Worm (Caenorhabditis elegans) whole organism, young adult: Measurements from ENCODE around the gene ZK418.5.

Source experiments
- B0336.3 ChIP-seq: fragments of 200-800 bp; sonication (Bioruptor generic); IDR thresholded peaks from 2 replicates; pipeline ENCODE4 v1.3.6; 2022; ENCODE audit warnings: missing genetic modification characterization, missing compliant biosample characterization
- C06A6.2 ChIP-seq: fragments of 200-800 bp; sonication (Bioruptor generic); conservative IDR thresholded peaks from 2 replicates; pipeline ENCODE4 v1.3.6; 2022; ENCODE audit warnings: missing genetic modification characterization, missing compliant biosample characterization
- D2030.7 ChIP-seq: fragments of 200-800 bp; sonication (Bioruptor generic); IDR thresholded peaks from 2 replicates; pipeline ENCODE4 v1.3.6; 2022; ENCODE audit warnings: missing genetic modification reagents, missing genetic modification characterization, missing compliant biosample characterization
- F37B4.10 ChIP-seq: fragments of 200-800 bp; sonication (Bioruptor generic); IDR thresholded peaks from 2 replicates; pipeline ENCODE4 v1.3.6; 2022; ENCODE audit warnings: missing genetic modification characterization, missing compliant biosample characterization
- F39B2.1 ChIP-seq: fragments of 200-800 bp; sonication (Bioruptor generic); IDR thresholded peaks from 2 replicates; pipeline ENCODE4 v1.3.6; 2022; ENCODE audit warnings: missing genetic modification reagents, missing genetic modification characterization, missing compliant biosample characterization
- F49E8.2 ChIP-seq: sonication (generic microtip); optimal IDR thresholded peaks from 3 replicates; lab custom pipeline; 2017; ENCODE audit warnings: missing genetic modification characterization, mild to moderate bottlenecking, missing compliant biosample characterization, antibody characterized with exemption, moderate library complexity; ENCODE audit not compliant: insufficient read depth
- F57C9.4 ChIP-seq: sonication (generic microtip); optimal IDR thresholded peaks from 2 replicates; lab custom pipeline; 2017; ENCODE audit warnings: mild to moderate bottlenecking, missing genetic modification characterization, missing compliant biosample characterization
- Y53F4B.3 ChIP-seq: fragments of 200-800 bp; sonication (Bioruptor generic); IDR thresholded peaks from 2 replicates; pipeline ENCODE4 v1.3.6; 2022; ENCODE audit warnings: missing genetic modification reagents, missing genetic modification characterization, missing compliant biosample characterization
- Y56A3A.18 ChIP-seq: fragments of 200-800 bp; sonication (Bioruptor generic); IDR thresholded peaks from 2 replicates; pipeline ENCODE4 v1.3.6; 2022; ENCODE audit warnings: missing genetic modification reagents, missing genetic modification characterization, missing compliant biosample characterization
- Y67H2A.10 ChIP-seq: fragments of 200-800 bp; sonication (Bioruptor generic); conservative IDR thresholded peaks from 2 replicates; pipeline ENCODE4 v1.3.6; 2022; ENCODE audit warnings: missing genetic modification reagents, missing genetic modification characterization, missing compliant biosample characterization
- ZK185.1 ChIP-seq: sonication (generic microtip); optimal IDR thresholded peaks from 2 replicates; lab custom pipeline; 2016; ENCODE audit warnings: mild to moderate bottlenecking, missing genetic modification characterization, missing compliant biosample characterization; ENCODE audit not compliant: poor library complexity, severe bottlenecking
- ama-1 ChIP-seq, 3 experiments: fragments of 150-350 bp in 1 of 3; sonication (generic microtip) in 2 of 3; optimal IDR thresholded peaks; 2 replicates each; lab custom pipeline; 2014 to 2018; ENCODE audit warnings: missing biosample characterization in 2 of 3, missing genetic modification characterization in 2 of 3, missing genetic modification reagents in 2 of 3
- atf-7 ChIP-seq: sonication (generic microtip); optimal IDR thresholded peaks from 2 replicates; lab custom pipeline; 2017; ENCODE audit warnings: mild to moderate bottlenecking, missing genetic modification characterization, missing compliant biosample characterization
- athp-1 ChIP-seq: sonication (generic microtip); optimal IDR thresholded peaks from 2 replicates; lab custom pipeline; 2017; ENCODE audit warnings: mild to moderate bottlenecking, missing genetic modification characterization, missing compliant biosample characterization
- attf-5 ChIP-seq: fragments of 200-800 bp; sonication (Bioruptor generic); optimal IDR thresholded peaks from 2 replicates; lab custom pipeline; 2018; ENCODE audit warnings: mild to moderate bottlenecking, missing genetic modification characterization, missing compliant biosample characterization
- bed-1 ChIP-seq: fragments of 200-800 bp; sonication (Bioruptor generic); IDR thresholded peaks from 2 replicates; pipeline ENCODE4 v1.3.6; 2022; ENCODE audit warnings: missing genetic modification reagents, missing genetic modification characterization, missing compliant biosample characterization
- cebp-1 ChIP-seq, 2 experiments: fragments of 200-800 bp in 1 of 2; sonication (Bioruptor generic) in 1 of 2; sonication (generic microtip) in 1 of 2; IDR thresholded peaks in 1 of 2; optimal IDR thresholded peaks in 1 of 2; 2 replicates each; pipeline versions ENCODE4 v1.3.6 to Lab custom; 2017 to 2022; ENCODE audit warnings: missing compliant biosample characterization in 2 of 2, missing genetic modification characterization in 2 of 2, mild to moderate bottlenecking in 1 of 2, missing genetic modification reagents in 1 of 2, moderate library complexity in 1 of 2
- ceh-91 ChIP-seq: fragments of 200-800 bp; sonication (Bioruptor generic); IDR thresholded peaks from 2 replicates; pipeline ENCODE4 v1.3.6; 2022; ENCODE audit warnings: missing genetic modification reagents, missing genetic modification characterization, missing compliant biosample characterization
- dox-1 ChIP-seq: fragments of 200-800 bp; sonication (Bioruptor generic); IDR thresholded peaks from 2 replicates; pipeline ENCODE4 v1.3.6; 2022; ENCODE audit warnings: missing genetic modification reagents, missing genetic modification characterization, missing compliant biosample characterization
- dpl-1 ChIP-seq: fragments of 150-350 bp; optimal IDR thresholded peaks from 2 replicates; lab custom pipeline; 2014; ENCODE audit warnings: missing biosample characterization, missing genetic modification reagents, missing genetic modification characterization
- egrh-3 ChIP-seq: fragments of 200-800 bp; sonication (Bioruptor generic); IDR thresholded peaks from 2 replicates; pipeline ENCODE4 v1.3.6; 2022; ENCODE audit warnings: missing genetic modification reagents, missing genetic modification characterization, missing compliant biosample characterization
- hlh-12 ChIP-seq: sonication (generic microtip); optimal IDR thresholded peaks from 2 replicates; lab custom pipeline; 2016; ENCODE audit warnings: missing genetic modification characterization, missing compliant biosample characterization
- hmg-1.2 ChIP-seq: fragments of 200-800 bp; sonication (Bioruptor generic); IDR thresholded peaks from 2 replicates; pipeline ENCODE4 v1.3.6; 2022; ENCODE audit warnings: missing genetic modification reagents, missing genetic modification characterization, missing compliant biosample characterization
- mcd-1 ChIP-seq: fragments of 200-800 bp; sonication (Bioruptor generic); IDR thresholded peaks from 2 replicates; pipeline ENCODE4 v1.3.6; 2022; ENCODE audit warnings: missing genetic modification reagents, missing genetic modification characterization, missing compliant biosample characterization
- mxl-1 ChIP-seq: sonication (generic microtip); optimal IDR thresholded peaks from 2 replicates; lab custom pipeline; 2016; ENCODE audit warnings: missing genetic modification characterization, missing compliant biosample characterization
- nhr-179 ChIP-seq: sonication (generic microtip); optimal IDR thresholded peaks from 2 replicates; lab custom pipeline; 2016; ENCODE audit warnings: mild to moderate bottlenecking, missing genetic modification characterization, missing compliant biosample characterization
- nhr-80 ChIP-seq: sonication (generic microtip); optimal IDR thresholded peaks from 2 replicates; lab custom pipeline; 2016; ENCODE audit warnings: missing genetic modification characterization, missing compliant biosample characterization
- rcor-1 ChIP-seq: fragments of 200-800 bp; sonication (Bioruptor generic); IDR thresholded peaks from 2 replicates; pipeline ENCODE4 v1.3.6; 2022; ENCODE audit warnings: missing genetic modification reagents, missing genetic modification characterization, missing compliant biosample characterization
- rec-8 ChIP-seq, 2 experiments: sonication (generic microtip); optimal IDR thresholded peaks; 2 replicates each; lab custom pipeline; 2016; ENCODE audit warnings: mild to moderate bottlenecking in 2 of 2, missing genetic modification characterization in 2 of 2, missing genetic modification reagents in 2 of 2, missing genotype in 2 of 2, missing biosample characterization in 1 of 2, missing compliant biosample characterization in 1 of 2, moderate library complexity in 1 of 2
- sea-2 ChIP-seq: fragments of 200-800 bp; sonication (Bioruptor generic); IDR thresholded peaks from 2 replicates; pipeline ENCODE4 v1.3.6; 2022; ENCODE audit warnings: missing genetic modification characterization, missing compliant biosample characterization
- snpc-1.3 ChIP-seq: sonication (generic microtip); optimal IDR thresholded peaks from 2 replicates; lab custom pipeline; 2017; ENCODE audit warnings: missing genetic modification characterization, mild to moderate bottlenecking, missing compliant biosample characterization, antibody characterized with exemption, moderate library complexity, missing genotype, missing genetic modification reagents; ENCODE audit not compliant: insufficient read depth
- somi-1 ChIP-seq: fragments of 200-800 bp; sonication (Bioruptor generic); optimal IDR thresholded peaks from 2 replicates; lab custom pipeline; 2018; ENCODE audit warnings: mild to moderate bottlenecking, missing genetic modification characterization, missing compliant biosample characterization
- tlf-1 ChIP-seq: fragments of 200-800 bp; sonication (Bioruptor generic); optimal IDR thresholded peaks from 2 replicates; lab custom pipeline; 2018; ENCODE audit warnings: mild to moderate bottlenecking, missing genetic modification characterization, missing compliant biosample characterization
- unc-62 ChIP-seq: fragments of 150-350 bp; optimal IDR thresholded peaks from 2 replicates; lab custom pipeline; 2014; ENCODE audit warnings: missing biosample characterization, missing genetic modification reagents, missing genetic modification characterization
- ztf-22 ChIP-seq: fragments of 200-800 bp; sonication (Bioruptor generic); optimal IDR thresholded peaks from 2 replicates; lab custom pipeline; 2018; ENCODE audit warnings: mild to moderate bottlenecking, missing genetic modification characterization, moderate library complexity, missing compliant biosample characterization
- ztf-28 ChIP-seq: fragments of 200-800 bp; sonication (Bioruptor generic); IDR thresholded peaks from 2 replicates; pipeline ENCODE4 v1.3.6; 2022; ENCODE audit warnings: missing genetic modification reagents, missing genetic modification characterization, missing compliant biosample characterization
- ztf-6 ChIP-seq: fragments of 200-800 bp; sonication (Bioruptor generic); IDR thresholded peaks from 2 replicates; pipeline ENCODE4 v1.3.6; 2022; ENCODE audit warnings: missing genetic modification reagents, missing genetic modification characterization, missing compliant biosample characterization

The ZK418.5 gene

ce11 chrIII:7084908-7085307 is 11.3 kb upstream of the ZK418.5 start, which contains the start of gene tofu-7 (continued):
- TF ChIP-seq F49E8.2, result peak; percentile 11
- no peak for TF ChIP-seq tlf-1 (GFP tag; lab: Kevin White, UChicago)
- no peak for TF ChIP-seq ama-1 (optimal IDR thresholded peaks at IDR 0.05; lab: Kevin White, UChicago)
- no peak for TF ChIP-seq ama-1 (GFP tag; optimal IDR thresholded peaks at IDR 0.05; lab: Kevin White, UChicago)

DNA sequence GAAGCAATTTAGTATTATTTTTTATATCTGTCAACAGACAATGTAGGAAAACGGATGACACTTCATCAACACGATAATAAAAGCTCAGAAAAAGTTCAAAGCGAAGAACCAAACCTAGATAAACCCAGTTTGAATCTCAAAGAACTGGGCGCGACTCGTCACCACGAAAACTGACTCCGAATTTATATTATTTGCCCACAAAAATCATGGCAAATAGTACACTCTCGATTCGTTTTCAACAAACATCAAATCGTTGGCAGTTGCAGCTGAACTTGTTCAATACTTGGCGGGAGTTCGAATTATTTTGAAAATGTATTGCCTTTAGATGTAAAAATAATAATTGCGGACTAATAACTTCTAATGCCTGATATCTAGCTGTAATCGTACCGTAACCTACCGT is 9.5 kb upstream of the ZK418.5 start:
- no peak for TF ChIP-seq cebp-1 (GFP tag; IDR thresholded peaks at IDR 0.05; lab: Robert Waterston, UW)
- TF ChIP-seq cebp-1 (tag; optimal IDR thresholded peaks at IDR 0.05; lab: Kevin White, UChicago), result no peak
- no peak for TF ChIP-seq nhr-179
- TF ChIP-seq F57C9.4 (tag; lab: Kevin White, UChicago), result no peak
- no peak for TF ChIP-seq C06A6.2 (GFP tag; lab: Robert Waterston, UW)
- no peak for TF ChIP-seq atf-7 (tag; lab: Kevin White, UChicago)
- TF ChIP-seq ztf-6 (GFP tag; lab: Robert Waterston, UW), result no peak

DNA sequence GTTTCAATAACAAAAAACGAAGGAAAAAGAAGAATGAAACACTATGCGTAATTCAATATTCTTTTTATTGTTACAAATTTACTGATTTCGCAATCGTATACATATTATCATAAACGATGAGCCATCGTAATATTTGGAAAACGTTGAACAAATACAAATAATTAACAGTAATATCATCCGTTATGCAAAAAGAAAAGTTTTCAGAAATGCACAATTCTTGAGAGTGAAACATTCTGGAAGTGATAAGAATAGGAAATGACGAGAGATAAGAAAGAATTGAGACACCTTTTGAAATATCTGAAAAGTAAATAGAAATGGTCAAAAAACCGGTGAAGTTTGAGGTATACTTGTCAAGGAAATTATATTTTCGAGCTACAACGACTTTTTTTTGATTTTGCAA is 7.8 kb upstream of the ZK418.5 start:
- TF ChIP-seq unc-62 (GFP tag; lab: Kevin White, UChicago), result peak; percentile 1
- TF ChIP-seq ZK185.1, result no peak
- peak; percentile 41 for TF ChIP-seq nhr-80 (tag; lab: Kevin White, UChicago)

DNA sequence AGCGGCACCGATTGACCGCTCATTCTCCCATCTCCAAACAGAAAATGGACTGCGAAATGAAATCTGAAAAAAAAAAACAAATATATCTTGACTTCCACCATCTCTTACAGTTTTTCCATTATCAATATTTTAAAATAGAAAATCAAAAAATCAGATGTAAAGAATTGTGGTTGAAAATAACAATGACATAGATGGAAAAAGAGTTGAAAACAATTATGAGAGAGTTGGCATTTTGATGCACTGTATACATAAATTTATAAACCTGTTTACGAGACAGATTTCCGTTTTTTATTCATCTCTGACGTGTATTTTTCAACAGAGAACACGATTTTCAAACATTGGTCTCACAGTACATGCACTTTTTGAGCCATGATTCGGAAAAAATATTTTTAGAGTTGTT is 7.0 kb upstream of the ZK418.5 start, which contains the start of gene ZK418.7:
ZK418.7 (minus strand) TSS at position 101 of the 400 bp plus-strand sequence.
- TF ChIP-seq somi-1 (GFP tag; lab: Kevin White, UChicago), result no peak
- TF ChIP-seq Y56A3A.18 (GFP tag; lab: Robert Waterston, UW), result no peak
- TF ChIP-seq ama-1 (optimal IDR thresholded peaks at IDR 0.05; lab: Kevin White, UChicago), result no peak
- no peak for TF ChIP-seq ama-1 (GFP tag; optimal IDR thresholded peaks at IDR 0.05; lab: Kevin White, UChicago)
- no peak for TF ChIP-seq ztf-6 (GFP tag; lab: Robert Waterston, UW)
- TF ChIP-seq sea-2 (GFP tag; lab: Robert Waterston, UW), result no peak
- TF ChIP-seq dox-1 (GFP tag; lab: Robert Waterston, UW), result no peak
- no peak for TF ChIP-seq ZK185.1
- TF ChIP-seq Y67H2A.10 (GFP tag; lab: Robert Waterston, UW), result no peak
- TF ChIP-seq attf-5 (GFP tag; lab: Kevin White, UChicago), result no peak
- no peak for TF ChIP-seq rcor-1
- no peak for TF ChIP-seq hlh-12 (tag; lab: Kevin White, UChicago)
- TF ChIP-seq athp-1 (tag; lab: Kevin White, UChicago), result no peak
- TF ChIP-seq ztf-28 (GFP tag; lab: Robert Waterston, UW), result no peak
- TF ChIP-seq Y53F4B.3 (GFP tag; lab: Robert Waterston, UW), result no peak
- no peak for TF ChIP-seq nhr-179
- TF ChIP-seq F39B2.1 (GFP tag; lab: Robert Waterston, UW), result no peak
- no peak for TF ChIP-seq C06A6.2 (GFP tag; lab: Robert Waterston, UW)
- TF ChIP-seq mcd-1 (GFP tag; lab: Robert Waterston, UW), result no peak

- TF ChIP-seq D2030.7 (GFP tag; lab: Robert Waterston, UW) (no peak), mxl-1 (tag; lab: Kevin White, UChicago) (no peak), ceh-91 (GFP tag; lab: Robert Waterston, UW) (no peak), ztf-22 (GFP tag; lab: Kevin White, UChicago) (no peak)
These were observed 5.1 kb upstream of the ZK418.5 start, which contains the start of gene ZK418.6 for ce11 chrIII:7078737-7079136. Gene ZK418.6 (minus strand): TSS chrIII:7078837.

ce11 chrIII:7076386-7076785 is 2.7 kb upstream of the ZK418.5 start, which contains the start of gene ZK418.13:
Gene ZK418.13 (minus strand): TSS chrIII:7076486.
- TF ChIP-seq egrh-3 (GFP tag; lab: Robert Waterston, UW), result no peak
- no peak for TF ChIP-seq hmg-1.2 (GFP tag; lab: Robert Waterston, UW)
- TF ChIP-seq dpl-1 (GFP tag; lab: Kevin White, UChicago), result no peak
- TF ChIP-seq bed-1 (GFP tag; lab: Robert Waterston, UW), result no peak
- no peak for TF ChIP-seq rec-8 (tag; optimal IDR thresholded peaks at IDR 0.05; lab: Kevin White, UChicago)
- no peak for TF ChIP-seq B0336.3 (GFP tag; lab: Robert Waterston, UW)
- no peak for TF ChIP-seq F37B4.10 (GFP tag; lab: Robert Waterston, UW)
- no peak for TF ChIP-seq snpc-1.3 (tag; lab: Kevin White, UChicago)
- TF ChIP-seq, all 124 proteins: peak for 0
